Fruit fly (Drosophila melanogaster) whole organism, embryonic: ENCODE results near the gene CG4297.

Source experiments
- CG10431 ChIP-seq: fragments of 200-800 bp; sonication (Bioruptor generic); optimal IDR thresholded peaks from 3 replicates; lab custom pipeline; 2018; ENCODE audit warnings: missing biosample characterization, mild to moderate bottlenecking, missing genetic modification characterization
- CG15073 ChIP-seq: fragments of 200-800 bp; sonication (Bioruptor generic); optimal IDR thresholded peaks from 2 replicates; lab custom pipeline; 2016; ENCODE audit warnings: missing biosample characterization, missing genetic modification characterization
- CG17328 ChIP-seq: fragments of 200-800 bp; sonication (Bioruptor generic); IDR thresholded peaks from 2 replicates; pipeline ENCODE4 v1.3.6; 2022; ENCODE audit warnings: missing biosample characterization, missing genetic modification characterization
- CG17568 ChIP-seq: fragments of 200-800 bp; sonication (Bioruptor generic); optimal IDR thresholded peaks from 2 replicates; lab custom pipeline; 2018; ENCODE audit warnings: missing biosample characterization, mild to moderate bottlenecking, missing genetic modification characterization, moderate library complexity
- CG1792 ChIP-seq: fragments of 200-800 bp; sonication (Bioruptor generic); optimal IDR thresholded peaks from 2 replicates; lab custom pipeline; 2016; ENCODE audit warnings: missing biosample characterization, missing genetic modification characterization
- CG1832 ChIP-seq: fragments of 200-800 bp; sonication (Bioruptor generic); optimal IDR thresholded peaks from 2 replicates; lab custom pipeline; 2017; ENCODE audit warnings: missing biosample characterization, mild to moderate bottlenecking, missing genetic modification characterization, inconsistent platforms
- CG18619 ChIP-seq: fragments of 200-800 bp; sonication (Bioruptor generic); optimal IDR thresholded peaks from 3 replicates; lab custom pipeline; 2017; ENCODE audit warnings: missing biosample characterization, mild to moderate bottlenecking, missing genetic modification characterization
- CG30431 ChIP-seq: fragments of 200-800 bp; sonication (Bioruptor generic); optimal IDR thresholded peaks from 2 replicates; lab custom pipeline; 2017; ENCODE audit warnings: missing biosample characterization, missing genetic modification characterization
- CG31224 ChIP-seq: fragments of 200-800 bp; sonication (Bioruptor generic); IDR thresholded peaks from 2 replicates; pipeline ENCODE4 v1.3.6; 2022; ENCODE audit warnings: missing biosample characterization, missing genetic modification characterization
- CG32767 ChIP-seq: fragments of 200-800 bp; sonication (Bioruptor generic); IDR thresholded peaks from 2 replicates; pipeline ENCODE4 v1.3.6; 2022; ENCODE audit warnings: missing biosample characterization, missing genetic modification characterization
- CG34224 ChIP-seq: fragments of 200-800 bp; sonication (Bioruptor generic); IDR thresholded peaks from 3 replicates; pipeline ENCODE4 v1.3.6; 2022; ENCODE audit warnings: missing biosample characterization, missing genetic modification characterization; ENCODE audit not compliant: partially characterized antibody
- CG34376 ChIP-seq: fragments of 200-800 bp; sonication (Bioruptor generic); optimal IDR thresholded peaks from 2 replicates; lab custom pipeline; 2018; ENCODE audit warnings: missing biosample characterization, mild to moderate bottlenecking, missing genetic modification characterization
- CG4617 ChIP-seq: fragments of 200-800 bp; sonication (Bioruptor generic); optimal IDR thresholded peaks from 3 replicates; lab custom pipeline; 2016; ENCODE audit warnings: missing biosample characterization, missing genetic modification characterization, borderline replicate concordance
- CG6765 ChIP-seq: fragments of 200-800 bp; sonication (Bioruptor generic); optimal IDR thresholded peaks from 3 replicates; lab custom pipeline; 2017; ENCODE audit warnings: missing biosample characterization, mild to moderate bottlenecking, missing genetic modification characterization
- CG6854 ChIP-seq: fragments of 200-800 bp; sonication (Bioruptor generic); optimal IDR thresholded peaks from 3 replicates; lab custom pipeline; 2017; ENCODE audit warnings: missing biosample characterization, mild to moderate bottlenecking, missing genetic modification characterization
- CG8089 ChIP-seq: fragments of 200-800 bp; sonication (Bioruptor generic); optimal IDR thresholded peaks from 3 replicates; lab custom pipeline; 2016; ENCODE audit warnings: missing biosample characterization, missing genetic modification characterization
- CG8944 ChIP-seq: fragments of 200-800 bp; sonication (Bioruptor generic); optimal IDR thresholded peaks from 3 replicates; lab custom pipeline; 2016; ENCODE audit warnings: missing biosample characterization, missing genetic modification characterization
- CG9727 ChIP-seq: fragments of 200-800 bp; sonication (Bioruptor generic); optimal IDR thresholded peaks from 3 replicates; lab custom pipeline; 2017; ENCODE audit warnings: missing biosample characterization, mild to moderate bottlenecking, missing genetic modification characterization
- Chrac-16 ChIP-seq: fragments of 200-800 bp; sonication (Bioruptor generic); optimal IDR thresholded peaks from 3 replicates; lab custom pipeline; 2016; ENCODE audit warnings: missing biosample characterization, missing genetic modification characterization
- Dbx ChIP-seq: fragments of 200-800 bp; sonication (Bioruptor generic); IDR thresholded peaks from 3 replicates; pipeline ENCODE4 v1.3.6; 2022; ENCODE audit warnings: missing biosample characterization, missing genetic modification characterization
- Deaf1 ChIP-seq: fragments of 200-800 bp; optimal IDR thresholded peaks from 3 replicates; lab custom pipeline; 2019; ENCODE audit warnings: missing biosample characterization, mild to moderate bottlenecking, missing genetic modification characterization, moderate library complexity
- Ets97D ChIP-seq: fragments of 200-800 bp; sonication (Bioruptor generic); optimal IDR thresholded peaks from 3 replicates; lab custom pipeline; 2016; ENCODE audit warnings: missing biosample characterization, missing genetic modification characterization
- Hr3 ChIP-seq: fragments of 200-800 bp; sonication (Bioruptor generic); optimal IDR thresholded peaks from 3 replicates; lab custom pipeline; 2016; ENCODE audit warnings: missing biosample characterization, missing genetic modification characterization
- Lpt ChIP-seq: fragments of >200 bp; optimal IDR thresholded peaks from 2 replicates; lab custom pipeline; 2018; ENCODE audit warnings: missing biosample characterization, missing genetic modification characterization
- Mad ChIP-seq: fragments of 200-800 bp; sonication (Bioruptor generic); optimal IDR thresholded peaks from 2 replicates; lab custom pipeline; 2016; ENCODE audit warnings: missing biosample characterization, missing genetic modification characterization
- Mrtf ChIP-seq: fragments of 200-800 bp; sonication (Bioruptor generic); IDR thresholded peaks from 3 replicates; pipeline ENCODE4 v1.3.6; 2022; ENCODE audit warnings: missing biosample characterization, missing genetic modification characterization
- Oaz ChIP-seq: fragments of 200-800 bp; sonication (Bioruptor generic); IDR thresholded peaks from 2 replicates; pipeline ENCODE4 v1.3.6; 2022; ENCODE audit warnings: missing biosample characterization, missing genetic modification characterization
- Pdp1 ChIP-seq, 2 experiments: fragments of 200-800 bp; sonication (Bioruptor generic); optimal IDR thresholded peaks; 3 replicates each; lab custom pipeline; 2016; ENCODE audit warnings: missing biosample characterization in 2 of 2, missing genetic modification characterization in 2 of 2, mild to moderate bottlenecking in 1 of 2, moderate library complexity in 1 of 2
- Rx ChIP-seq: fragments of 200-800 bp; sonication (Bioruptor generic); IDR thresholded peaks from 2 replicates; pipeline ENCODE4 v1.3.6; 2022; ENCODE audit warnings: missing biosample characterization, missing genetic modification characterization
- Stat92E ChIP-seq, 3 experiments: fragments of >200 bp in 2 of 3; fragments of 200-800 bp in 1 of 3; sonication (Bioruptor generic) in 1 of 3; optimal IDR thresholded peaks; 2 replicates each; lab custom pipeline; 2017 to 2019; ENCODE audit warnings: missing biosample characterization in 3 of 3, missing genetic modification characterization in 3 of 3, mild to moderate bottlenecking in 1 of 3, moderate library complexity in 1 of 3
- YL-1 ChIP-seq: fragments of 200-800 bp; sonication (Bioruptor generic); optimal IDR thresholded peaks from 3 replicates; lab custom pipeline; 2017; ENCODE audit warnings: missing biosample characterization, mild to moderate bottlenecking, missing genetic modification characterization
- ap ChIP-seq: fragments of 200-800 bp; sonication (Bioruptor generic); IDR thresholded peaks from 2 replicates; pipeline ENCODE4 v1.3.6; 2022; ENCODE audit warnings: missing biosample characterization, missing genetic modification characterization
- dan ChIP-seq: fragments of 200-800 bp; sonication (Bioruptor generic); IDR thresholded peaks from 2 replicates; pipeline ENCODE4 v1.3.6; 2022; ENCODE audit warnings: missing biosample characterization, missing genetic modification characterization
- dmrt11E ChIP-seq: fragments of 200-800 bp; sonication (Bioruptor generic); optimal IDR thresholded peaks from 3 replicates; lab custom pipeline; 2018; ENCODE audit warnings: missing biosample characterization, mild to moderate bottlenecking, missing genetic modification characterization, moderate library complexity
- dysf ChIP-seq: fragments of 200-800 bp; sonication (Bioruptor generic); IDR thresholded peaks from 3 replicates; pipeline ENCODE4 v1.3.6; 2022; ENCODE audit warnings: missing biosample characterization, missing genetic modification characterization
- exex ChIP-seq: fragments of 200-800 bp; sonication (Bioruptor generic); optimal IDR thresholded peaks from 4 replicates; lab custom pipeline; 2018; ENCODE audit warnings: missing biosample characterization, mild to moderate bottlenecking, missing genetic modification characterization, moderate library complexity
- gcm ChIP-seq: fragments of 200-800 bp; sonication (Bioruptor generic); optimal IDR thresholded peaks from 2 replicates; lab custom pipeline; 2019; ENCODE audit warnings: missing biosample characterization, mild to moderate bottlenecking, missing genetic modification characterization, moderate library complexity
- grau ChIP-seq: fragments of 200-800 bp; optimal IDR thresholded peaks from 3 replicates; lab custom pipeline; 2019; ENCODE audit warnings: missing biosample characterization, mild to moderate bottlenecking, missing genetic modification characterization, moderate library complexity
- gsb ChIP-seq: fragments of 200-800 bp; sonication (Bioruptor generic); IDR thresholded peaks from 2 replicates; pipeline ENCODE4 v1.3.6; 2022; ENCODE audit warnings: missing biosample characterization, missing genetic modification characterization
- insv ChIP-seq, 2 experiments: fragments of 200-800 bp; sonication (Bioruptor generic); optimal IDR thresholded peaks; 3 replicates each; lab custom pipeline; 2016 to 2018; ENCODE audit warnings: missing biosample characterization in 2 of 2, missing genetic modification characterization in 2 of 2
- mld ChIP-seq: fragments of 200-800 bp; sonication (Bioruptor generic); IDR thresholded peaks from 3 replicates; pipeline ENCODE4 v1.3.6; 2022; ENCODE audit warnings: missing biosample characterization, missing genetic modification characterization; ENCODE audit not compliant: partially characterized antibody
- nmo ChIP-seq: fragments of 200-800 bp; sonication (Bioruptor generic); optimal IDR thresholded peaks from 2 replicates; lab custom pipeline; 2018; ENCODE audit warnings: missing biosample characterization, mild to moderate bottlenecking, missing genetic modification characterization, moderate library complexity
- otp ChIP-seq: fragments of 200-800 bp; sonication (Bioruptor generic); IDR thresholded peaks from 3 replicates; pipeline ENCODE4, ENCODE4 v1.3.6; 2022; ENCODE audit warnings: missing biosample characterization, missing genetic modification characterization
- peb ChIP-seq: fragments of 200-800 bp; sonication (Bioruptor generic); IDR thresholded peaks from 2 replicates; pipeline ENCODE4 v1.3.6; 2022; ENCODE audit warnings: missing biosample characterization, missing genetic modification characterization
- pfk ChIP-seq: fragments of 200-800 bp; sonication (Bioruptor generic); optimal IDR thresholded peaks from 2 replicates; lab custom pipeline; 2018; ENCODE audit warnings: missing biosample characterization, mild to moderate bottlenecking, missing genetic modification characterization, moderate library complexity
- phol ChIP-seq: fragments of 200-800 bp; sonication (Bioruptor generic); optimal IDR thresholded peaks from 3 replicates; lab custom pipeline; 2018; ENCODE audit warnings: missing biosample characterization, mild to moderate bottlenecking, missing genetic modification characterization, moderate library complexity
- ranshi ChIP-seq: fragments of 200-800 bp; sonication (Bioruptor generic); IDR thresholded peaks from 2 replicates; pipeline ENCODE4 v1.3.6; 2022; ENCODE audit warnings: missing biosample characterization, missing genetic modification characterization
- tap ChIP-seq: fragments of 200-800 bp; optimal IDR thresholded peaks from 3 replicates; lab custom pipeline; 2019; ENCODE audit warnings: missing biosample characterization, mild to moderate bottlenecking, missing genetic modification characterization, moderate library complexity
- twi ChIP-seq: fragments of 200-800 bp; optimal IDR thresholded peaks from 2 replicates; lab custom pipeline; 2019; ENCODE audit warnings: missing biosample characterization, mild to moderate bottlenecking, missing genetic modification characterization, moderate library complexity

CG4297 gene

dm6 chr2L:430820-431628, 41.0 kb downstream of the CG4297 start, which contains the start of gene ex (continued):
- TF ChIP-seq CG17568 (GFP tag; lab: Kevin White, UChicago) (peak; percentile 90), Rx (GFP tag; lab: Robert Waterston, UW) (no peak), ranshi (no peak; the same call in 1 of the 2 replicates), CG4617 (no peak), mld (GFP tag; lab: Robert Waterston, UW) (no peak), CG1792 (peak; percentile 69), pfk (peak; percentile 66), Mad (GFP tag; lab: Kevin White, UChicago) (peak; percentile 19), Pdp1 (GFP tag; optimal IDR thresholded peaks at IDR 0.05; lab: Kevin White, UChicago) (peak in 1 of 2 experiments; percentile 23), twi (peak; percentile 39), gcm (GFP tag; lab: Kevin White, UChicago) (peak; percentile 61), insv (GFP tag; optimal IDR thresholded peaks at IDR 0.05; lab: Kevin White, UChicago) (peak in 1 of 2 experiments; percentile 80), Hr3 (GFP tag; lab: Kevin White, UChicago) (no peak), CG30431 (GFP tag; lab: Kevin White, UChicago) (no peak), YL-1 (GFP tag; lab: Kevin White, UChicago) (peak; percentile 35), Ets97D (GFP tag; lab: Kevin White, UChicago) (no peak), grau (tag; lab: Kevin White, UChicago) (peak; percentile 38), CG8944 (GFP tag; lab: Kevin White, UChicago) (no peak), nmo (GFP tag; lab: Kevin White, UChicago) (no peak), Oaz (no peak), CG32767 (GFP tag; lab: Robert Waterston, UW) (peak; percentile 45; the same call in 1 of the 2 replicates), peb (GFP tag; lab: Robert Waterston, UW) (no peak), Stat92E (GFP tag; optimal IDR thresholded peaks at IDR 0.05; lab: Kevin White, UChicago) (peak in 1 of 3 experiments; percentile 10), phol (tag; lab: Kevin White, UChicago) (no peak), CG31224 (no peak), CG17328 (GFP tag; lab: Robert Waterston, UW) (no peak), CG8089 (GFP tag; lab: Kevin White, UChicago) (peak; percentile 40), CG9727 (GFP tag; lab: Kevin White, UChicago) (peak; percentile 50), CG18619 (GFP tag; lab: Kevin White, UChicago) (peak; percentile 68), Chrac-16 (GFP tag; lab: Kevin White, UChicago) (no peak), CG15073 (GFP tag; lab: Kevin White, UChicago) (no peak), tap (peak; percentile 66), gsb (GFP tag; lab: Robert Waterston, UW) (no peak), dysf (GFP tag; lab: Robert Waterston, UW) (no peak), otp (GFP tag; lab: Robert Waterston, UW) (peak; percentile 16; the same call in 1 of the 3 replicates), CG34376 (GFP tag; lab: Kevin White, UChicago) (peak; percentile 76), CG1832 (GFP tag; lab: Kevin White, UChicago) (no peak), Deaf1 (tag; lab: Kevin White, UChicago) (peak; percentile 62), CG10431 (GFP tag; lab: Kevin White, UChicago) (peak; percentile 66), Lpt (no peak), CG6765 (GFP tag; lab: Kevin White, UChicago) (peak; percentile 82), dan (GFP tag; lab: Robert Waterston, UW) (no peak), Dbx (GFP tag; lab: Robert Waterston, UW) (peak; percentile 51; the same call in 1 of the 3 replicates), dmrt11E (tag; lab: Kevin White, UChicago) (peak; percentile 41), exex (tag; lab: Kevin White, UChicago) (peak; percentile 14), CG6854 (GFP tag; lab: Kevin White, UChicago) (peak; percentile 58), Mrtf (no peak), CG34224 (GFP tag; lab: Robert Waterston, UW) (no peak), ap (GFP tag; lab: Robert Waterston, UW) (no peak)
